Worm (Caenorhabditis elegans) whole organism, late embryonic: ENCODE measurements around the gene C17F4.12.

Experiments
- hlh-30 ChIP-seq: sonication (generic microtip); optimal IDR thresholded peaks from 2 replicates; lab custom pipeline; 2017; ENCODE audit warnings: antibody characterized with exemption, missing genetic modification characterization, missing compliant biosample characterization; ENCODE audit not compliant: insufficient read depth
- nfya-1 ChIP-seq: sonication (generic microtip); optimal IDR thresholded peaks from 2 replicates; lab custom pipeline; 2017; ENCODE audit warnings: missing genetic modification characterization, mild to moderate bottlenecking, missing compliant biosample characterization, antibody characterized with exemption, moderate library complexity
- nhr-232 ChIP-seq: sonication (generic microtip); optimal IDR thresholded peaks from 2 replicates; lab custom pipeline; 2016; ENCODE audit warnings: missing genetic modification characterization, missing compliant biosample characterization

DNA sequence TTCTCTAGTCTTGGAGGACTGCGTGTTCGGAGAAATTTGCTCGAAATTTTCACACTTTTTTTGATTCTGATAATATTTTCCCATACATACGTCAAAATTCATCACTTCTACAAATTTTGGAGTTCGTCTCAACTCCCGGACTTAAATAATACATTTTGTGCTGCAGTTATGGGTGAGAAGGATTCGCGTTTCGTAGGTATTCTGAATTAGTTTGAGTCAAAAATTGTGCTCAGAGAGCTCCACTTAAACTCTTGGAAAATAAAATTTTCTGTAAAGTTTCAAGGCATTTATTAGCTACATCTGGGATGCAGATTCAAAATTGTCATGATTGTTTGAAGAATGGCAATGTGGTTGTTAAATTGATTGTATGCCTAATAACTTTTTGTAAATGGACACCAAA, 30.1 kb downstream of the C17F4.12 start, which contains the start of gene ZC239.4:
- no peak for TF ChIP-seq hlh-30
- TF ChIP-seq nhr-232, result no peak
- no peak for TF ChIP-seq nfya-1
